Worm (Caenorhabditis elegans): ENCODE data around the gene C44B11.4.
A peak's percentile ranks its signal among the peaks of the same experiment; 100 is the strongest.

The C44B11.4 gene

ce11 chrIII:3103905-3104360, 39.6 kb downstream of the C44B11.4 start, which contains the start of gene Y53G8B.2:
Gene Y53G8B.2 (minus strand): TSS chrIII:3103955.
- TF ChIP-seq hif-1 (tag; optimal IDR thresholded peaks at IDR 0.05) (no peak), nhr-41 (GFP tag; IDR thresholded peaks at IDR 0.05) (no peak), lin-15B (tag; optimal IDR thresholded peaks at IDR 0.05) (no peak), aha-1 (tag) (peak; percentile 66), nhr-76 (tag; optimal IDR thresholded peaks at IDR 0.05) (no peak), snpc-1.2 (GFP tag; IDR thresholded peaks at IDR 0.05) (no peak)

DNA sequence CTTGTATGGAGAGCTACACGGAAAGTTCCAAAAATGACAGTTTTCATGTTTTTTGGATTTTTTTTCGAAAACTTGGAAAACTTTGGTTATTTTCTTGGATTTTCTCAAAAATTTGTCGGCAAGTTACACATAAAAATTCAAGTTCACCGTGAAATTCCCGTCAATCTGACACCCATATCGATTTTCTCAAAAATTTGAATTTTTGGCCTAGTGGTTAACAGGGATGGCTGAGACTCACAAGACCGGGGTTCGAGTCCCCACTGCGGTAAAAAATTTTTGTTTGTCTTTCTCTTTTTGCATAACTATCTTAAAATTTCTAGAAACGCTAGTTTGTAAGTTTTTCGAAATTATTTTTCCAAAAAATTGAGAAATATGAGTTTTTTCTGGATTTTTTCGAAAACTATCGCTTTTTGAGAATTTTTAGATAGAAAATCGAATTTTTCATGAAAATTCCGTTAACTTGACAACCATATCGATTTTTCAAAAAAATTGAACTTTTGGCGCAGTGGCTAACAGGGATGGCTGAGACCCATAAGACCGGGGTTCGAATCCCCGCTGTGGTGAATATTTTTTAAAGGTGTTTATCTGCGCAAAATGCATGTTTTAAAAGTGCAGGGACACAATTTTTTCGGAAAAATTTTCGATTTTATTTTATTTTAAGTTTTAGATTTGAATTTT, 42.8 kb downstream of the C44B11.4 start:
- TF ChIP-seq unc-62 (GFP tag; optimal IDR thresholded peaks at IDR 0.05 in 1 of 2) (peak in 1 of 2 experiments; percentile 58), unc-62 (tag; optimal IDR thresholded peaks at IDR 0.05) (no peak), aha-1 (tag) (peak; percentile 13), F37D6.2 (tag; optimal IDR thresholded peaks at IDR 0.05) (no peak), fkh-10 (GFP tag; optimal IDR thresholded peaks at IDR 0.05) (no peak)

DNA sequence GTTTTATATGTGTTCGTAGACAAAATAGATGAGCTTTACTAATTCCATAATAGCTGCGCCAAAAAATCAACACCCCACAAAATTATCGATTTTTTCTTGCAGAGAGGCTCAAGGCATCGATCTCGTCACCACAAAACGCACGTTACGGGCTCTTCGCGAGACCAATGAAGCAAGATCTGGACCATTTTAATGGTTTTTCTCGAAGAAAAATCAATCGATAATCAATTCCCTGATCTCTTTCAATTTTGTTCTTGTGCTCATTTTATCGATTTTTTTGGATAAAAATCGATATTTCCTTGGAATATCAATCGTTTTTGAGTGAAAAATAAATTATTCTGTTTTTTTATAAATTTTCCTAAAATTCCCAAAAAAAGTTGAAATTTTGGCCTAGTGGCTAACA, 43.4 kb downstream of the C44B11.4 start:
- TF ChIP-seq fkh-10 (GFP tag; optimal IDR thresholded peaks at IDR 0.05) (no peak), ceh-28 (tag; optimal IDR thresholded peaks at IDR 0.05) (peak; percentile 92)

- TF ChIP-seq aha-1 (tag) (peak; percentile 72), ceh-44 (GFP tag; IDR thresholded peaks at IDR 0.05) (no peak), lin-13 (GFP tag; optimal IDR thresholded peaks at IDR 0.05) (no peak), lin-38 (GFP tag; IDR thresholded peaks at IDR 0.05) (0 out of 2 replicates have a peak, but pooled peaks have one; percentile 32)
Measured at ce11 chrIII:3099407-3099806, 44.1 kb downstream of the C44B11.4 start.

- TF ChIP-seq fkh-10 (GFP tag; optimal IDR thresholded peaks at IDR 0.05) (peak; percentile 56), jun-1 (tag; optimal IDR thresholded peaks at IDR 0.05) (no peak), unc-62 (GFP tag; optimal IDR thresholded peaks at IDR 0.05 in 1 of 2) (peak in 1 of 2 experiments; percentile 89), unc-62 (tag; optimal IDR thresholded peaks at IDR 0.05) (no peak), lsy-2 (tag; optimal IDR thresholded peaks at IDR 0.05) (peak in 1 of 2 experiments; percentile 25)
Measured at ce11 chrIII:3096091-3096490, 47.5 kb downstream of the C44B11.4 start.

DNA sequence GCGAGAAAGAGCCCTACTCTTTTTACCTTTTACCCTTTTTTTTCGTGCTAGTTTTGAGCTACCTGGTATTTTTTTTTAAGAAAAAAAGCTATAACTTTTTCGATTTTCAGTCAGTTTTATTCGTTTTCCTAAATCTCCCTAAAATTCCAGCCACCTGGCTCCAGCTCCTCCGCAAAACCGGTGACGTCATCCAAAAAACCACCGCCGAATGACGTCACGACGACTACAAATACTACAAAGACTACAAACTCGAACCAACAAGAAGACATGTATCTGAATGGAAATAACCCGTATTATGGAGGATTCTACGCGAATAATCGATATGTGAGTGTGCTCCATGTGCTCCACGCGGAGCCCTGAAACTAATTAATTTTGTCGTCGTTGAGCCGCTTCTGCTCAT, 48.9 kb downstream of the C44B11.4 start:
- TF ChIP-seq zip-11 (GFP tag; IDR thresholded peaks at IDR 0.05) (no peak), ceh-28 (tag; optimal IDR thresholded peaks at IDR 0.05) (no peak), sdz-12 (GFP tag; optimal IDR thresholded peaks at IDR 0.05) (no peak), ztf-7 (tag; optimal IDR thresholded peaks at IDR 0.05) (no peak), dmd-6 (GFP tag; IDR thresholded peaks at IDR 0.05) (no peak), aly-2 (tag; optimal IDR thresholded peaks at IDR 0.05) (no peak), F49E8.2 (tag; optimal IDR thresholded peaks at IDR 0.05; ENCODE audit: borderline replicate concordance) (no peak), F26F4.8 (GFP tag; conservative IDR thresholded peaks at IDR 0.05) (no peak), mdl-1 (tag; optimal IDR thresholded peaks at IDR 0.05) (no peak), ctbp-1 (GFP tag; IDR thresholded peaks at IDR 0.05) (no peak), Y48G9A.11 (GFP tag; IDR thresholded peaks at IDR 0.05) (no peak), dve-1 (tag; optimal IDR thresholded peaks at IDR 0.05; ENCODE audit: insufficient read depth) (no peak), T20F7.1 (GFP tag; optimal IDR thresholded peaks at IDR 0.05) (no peak), pha-4 (GFP tag; IDR thresholded peaks at IDR 0.05) (no peak), pha-4 (tag; optimal IDR thresholded peaks at IDR 0.05) (no peak), ZK337.2 (GFP tag; IDR thresholded peaks at IDR 0.05) (no peak)

Data from whole organism, L4 larva.